Worm (Caenorhabditis elegans) whole organism, L3 larva: ENCODE data around the gene M04C3.1.
A peak's percentile ranks its signal among the peaks of the same experiment; 100 is the strongest.

Experiments
- aly-2 ChIP-seq: fragments of 150-350 bp; optimal IDR thresholded peaks from 2 replicates; lab custom pipeline; 2014; ENCODE audit warnings: missing biosample characterization, missing genetic modification characterization
- ceh-16 ChIP-seq: sonication (generic microtip); optimal IDR thresholded peaks from 2 replicates; lab custom pipeline; 2017; ENCODE audit warnings: missing biosample characterization, missing genetic modification characterization
- egl-27 ChIP-seq: sonication (generic microtip); optimal IDR thresholded peaks from 4 replicates; lab custom pipeline; 2017; ENCODE audit warnings: missing biosample characterization, missing genetic modification reagents, missing genetic modification characterization
- eor-1 ChIP-seq, 2 experiments: fragments of 150-350 bp; optimal IDR thresholded peaks; 2 replicates each; lab custom pipeline; 2014 to 2018; ENCODE audit warnings: missing biosample characterization in 2 of 2, missing genetic modification characterization in 2 of 2
- jun-1 ChIP-seq: fragments of 150-350 bp; optimal IDR thresholded peaks from 2 replicates; lab custom pipeline; 2014; ENCODE audit warnings: missing biosample characterization, missing genetic modification reagents, missing genetic modification characterization
- nhr-11 ChIP-seq: fragments of 150-350 bp; optimal IDR thresholded peaks from 2 replicates; lab custom pipeline; 2014; ENCODE audit warnings: missing biosample characterization, missing genetic modification characterization
- nhr-23 ChIP-seq: fragments of 150-350 bp; optimal IDR thresholded peaks from 2 replicates; lab custom pipeline; 2014; ENCODE audit warnings: missing biosample characterization, missing genetic modification reagents, missing genetic modification characterization
- unc-62 ChIP-seq: fragments of 150-350 bp; sonication (generic microtip); optimal IDR thresholded peaks from 4 replicates; lab custom pipeline; 2014; ENCODE audit warnings: missing biosample characterization, missing genetic modification reagents, missing genetic modification characterization

ce11 chrV:19410663-19411062, 34.7 kb downstream of the M04C3.1 start, which contains the start of gene C25F9.5:
- TF ChIP-seq jun-1 (peak; percentile 64), egl-27 (no peak), aly-2 (tag; lab: Kevin White, UChicago) (no peak), nhr-11 (tag; lab: Kevin White, UChicago) (no peak), ceh-16 (tag; lab: Kevin White, UChicago) (no peak), nhr-23 (tag; lab: Kevin White, UChicago) (no peak), unc-62 (no peak), eor-1 (tag; optimal IDR thresholded peaks at IDR 0.05; lab: Kevin White, UChicago) (no peak)
